Fruit fly (Drosophila melanogaster) whole organism, embryonic: Measurements from ENCODE around the gene Pfdn2.

ENCODE experiments used
- Abd-B ChIP-seq: fragments of 200-800 bp; sonication (Bioruptor generic); optimal IDR thresholded peaks from 2 replicates; lab custom pipeline; 2018; ENCODE audit warnings: missing biosample characterization, mild to moderate bottlenecking, missing genetic modification characterization, moderate library complexity
- Adf1 ChIP-seq: fragments of 200-800 bp; sonication (Bioruptor generic); IDR thresholded peaks from 2 replicates; pipeline ENCODE4 v1.3.6; 2022; ENCODE audit warnings: missing biosample characterization, missing genetic modification characterization
- Blimp-1 ChIP-seq: fragments of 200-800 bp; sonication (Bioruptor generic); optimal IDR thresholded peaks from 3 replicates; lab custom pipeline; 2018; ENCODE audit warnings: missing biosample characterization, missing genetic modification characterization, mild to moderate bottlenecking, moderate library complexity, missing genetic modification reagents
- BtbVII ChIP-seq: fragments of 200-800 bp; sonication (Bioruptor generic); optimal IDR thresholded peaks from 3 replicates; lab custom pipeline; 2017; ENCODE audit warnings: missing biosample characterization, mild to moderate bottlenecking, missing genetic modification characterization
- CG1024 ChIP-seq: fragments of 200-800 bp; sonication (Bioruptor generic); IDR thresholded peaks from 2 replicates; pipeline ENCODE4 v1.3.6; 2022; ENCODE audit warnings: missing biosample characterization, missing genetic modification characterization
- CG11560 ChIP-seq: fragments of 200-800 bp; sonication (Bioruptor generic); IDR thresholded peaks from 3 replicates; pipeline ENCODE4 v1.3.6; 2022; ENCODE audit warnings: missing biosample characterization, missing genetic modification characterization
- CG12104 ChIP-seq: fragments of 200-800 bp; sonication (Bioruptor generic); optimal IDR thresholded peaks from 3 replicates; lab custom pipeline; 2016; ENCODE audit warnings: missing biosample characterization, missing genetic modification characterization
- CG14860 ChIP-seq: fragments of 200-800 bp; sonication (Bioruptor generic); IDR thresholded peaks from 3 replicates; pipeline ENCODE4 v1.3.6; 2022; ENCODE audit warnings: missing biosample characterization, missing genetic modification characterization; ENCODE audit not compliant: partially characterized antibody
- CG15011 ChIP-seq: fragments of 200-800 bp; sonication (Bioruptor generic); optimal IDR thresholded peaks from 3 replicates; lab custom pipeline; 2018; ENCODE audit warnings: missing biosample characterization, mild to moderate bottlenecking, missing genetic modification characterization
- CG15269 ChIP-seq: fragments of 200-800 bp; sonication (Bioruptor generic); optimal IDR thresholded peaks from 2 replicates; lab custom pipeline; 2018; ENCODE audit warnings: missing biosample characterization, mild to moderate bottlenecking, missing genetic modification characterization, moderate library complexity
- CG1647 ChIP-seq: fragments of 200-800 bp; sonication (Bioruptor generic); optimal IDR thresholded peaks from 3 replicates; lab custom pipeline; 2016; ENCODE audit warnings: missing biosample characterization, missing genetic modification characterization
- CG16815 ChIP-seq: fragments of 200-800 bp; sonication (Bioruptor generic); optimal IDR thresholded peaks from 3 replicates; lab custom pipeline; 2017; ENCODE audit warnings: missing biosample characterization, mild to moderate bottlenecking, missing genetic modification characterization
- CG2116 ChIP-seq: fragments of 200-800 bp; sonication (Bioruptor generic); optimal IDR thresholded peaks from 3 replicates; lab custom pipeline; 2018; ENCODE audit warnings: missing biosample characterization, mild to moderate bottlenecking, missing genetic modification characterization
- CG6854 ChIP-seq: fragments of 200-800 bp; sonication (Bioruptor generic); optimal IDR thresholded peaks from 3 replicates; lab custom pipeline; 2017; ENCODE audit warnings: missing biosample characterization, mild to moderate bottlenecking, missing genetic modification characterization
- CG8089 ChIP-seq: fragments of 200-800 bp; sonication (Bioruptor generic); optimal IDR thresholded peaks from 3 replicates; lab custom pipeline; 2016; ENCODE audit warnings: missing biosample characterization, missing genetic modification characterization
- CG8290 ChIP-seq, 3 experiments: fragments of 200-800 bp; sonication (Bioruptor generic); optimal IDR thresholded peaks; 2 replicates each; lab custom pipeline; 2016 to 2019; ENCODE audit warnings: missing biosample characterization in 3 of 3, missing genetic modification characterization in 3 of 3, mild to moderate bottlenecking in 2 of 3, moderate library complexity in 1 of 3
- CG8359 ChIP-seq: fragments of 200-800 bp; sonication (Bioruptor generic); optimal IDR thresholded peaks from 2 replicates; lab custom pipeline; 2017; ENCODE audit warnings: missing biosample characterization, mild to moderate bottlenecking, missing genetic modification characterization, borderline replicate concordance
- CG9797 ChIP-seq: fragments of 200-800 bp; sonication (Bioruptor generic); optimal IDR thresholded peaks from 3 replicates; lab custom pipeline; 2018; ENCODE audit warnings: missing biosample characterization, mild to moderate bottlenecking, missing genetic modification characterization
- CoRest ChIP-seq: fragments of 200-800 bp; sonication (Bioruptor generic); optimal IDR thresholded peaks from 3 replicates; lab custom pipeline; 2018; ENCODE audit warnings: missing biosample characterization, mild to moderate bottlenecking, missing genetic modification characterization, moderate library complexity
- D19B ChIP-seq: fragments of 200-800 bp; sonication (Bioruptor generic); optimal IDR thresholded peaks from 2 replicates; lab custom pipeline; 2017; ENCODE audit warnings: missing biosample characterization, mild to moderate bottlenecking, missing genetic modification characterization
- Deaf1 ChIP-seq: fragments of 200-800 bp; optimal IDR thresholded peaks from 3 replicates; lab custom pipeline; 2019; ENCODE audit warnings: missing biosample characterization, mild to moderate bottlenecking, missing genetic modification characterization, moderate library complexity
- Dref ChIP-seq: fragments of 200-800 bp; sonication (Bioruptor generic); IDR thresholded peaks from 2 replicates; pipeline ENCODE4 v1.3.6; 2022; ENCODE audit warnings: missing biosample characterization, missing genetic modification characterization
- Drgx ChIP-seq: fragments of 200-800 bp; sonication (Bioruptor generic); IDR thresholded peaks from 2 replicates; pipeline ENCODE4 v1.3.6; 2022; ENCODE audit warnings: missing biosample characterization, missing genetic modification characterization
- Fer2 ChIP-seq: fragments of 200-800 bp; sonication (Bioruptor generic); optimal IDR thresholded peaks from 2 replicates; lab custom pipeline; 2018; ENCODE audit warnings: missing biosample characterization, mild to moderate bottlenecking, missing genetic modification characterization, moderate library complexity
- H15 ChIP-seq: fragments of 200-800 bp; sonication (Bioruptor generic); IDR thresholded peaks from 3 replicates; pipeline ENCODE4 v1.3.6; 2022; ENCODE audit warnings: missing biosample characterization, missing genetic modification characterization
- HLH3B ChIP-seq: fragments of 200-800 bp; sonication (Bioruptor generic); IDR thresholded peaks from 2 replicates; pipeline ENCODE4 v1.3.6; 2022; ENCODE audit warnings: missing biosample characterization, missing genetic modification characterization
- HLH4C ChIP-seq: fragments of 200-800 bp; sonication (Bioruptor generic); IDR thresholded peaks from 3 replicates; pipeline ENCODE4 v1.3.6; 2022; ENCODE audit warnings: missing biosample characterization, missing genetic modification characterization; ENCODE audit not compliant: partially characterized antibody
- MBD-R2 ChIP-seq: fragments of 200-800 bp; sonication (Bioruptor generic); IDR thresholded peaks from 2 replicates; pipeline ENCODE4 v1.3.6; 2022; ENCODE audit warnings: missing biosample characterization, missing genetic modification characterization
- Sin3A ChIP-seq: fragments of >200 bp; optimal IDR thresholded peaks from 2 replicates; lab custom pipeline; 2018
- Six4 ChIP-seq: fragments of 200-800 bp; sonication (Bioruptor generic); optimal IDR thresholded peaks from 2 replicates; lab custom pipeline; 2016; ENCODE audit warnings: missing biosample characterization, missing genetic modification characterization
- ap ChIP-seq: fragments of 200-800 bp; sonication (Bioruptor generic); IDR thresholded peaks from 2 replicates; pipeline ENCODE4 v1.3.6; 2022; ENCODE audit warnings: missing biosample characterization, missing genetic modification characterization
- az2 ChIP-seq: fragments of 200-800 bp; sonication (Bioruptor generic); optimal IDR thresholded peaks from 3 replicates; lab custom pipeline; 2016; ENCODE audit warnings: missing biosample characterization, missing genetic modification characterization
- bab2 ChIP-seq: fragments of 200-800 bp; sonication (Bioruptor generic); optimal IDR thresholded peaks from 2 replicates; lab custom pipeline; 2016; ENCODE audit warnings: missing biosample characterization, missing genetic modification characterization
- chinmo ChIP-seq: fragments of 200-800 bp; sonication (Bioruptor generic); IDR thresholded peaks from 4 replicates; pipeline ENCODE4 v1.3.6; 2022; ENCODE audit warnings: missing biosample characterization, missing genetic modification characterization; ENCODE audit not compliant: partially characterized antibody
- croc ChIP-seq: fragments of 200-800 bp; sonication (Bioruptor generic); conservative IDR thresholded peaks from 3 replicates; pipeline ENCODE4 v1.3.6; 2022; ENCODE audit warnings: missing biosample characterization, missing genetic modification characterization
- gce ChIP-seq: fragments of 200-800 bp; sonication (Bioruptor generic); IDR thresholded peaks from 3 replicates; pipeline ENCODE4 v1.3.6; 2022; ENCODE audit warnings: missing biosample characterization, missing genetic modification characterization
- gsb-n ChIP-seq: fragments of 200-800 bp; sonication (Bioruptor generic); optimal IDR thresholded peaks from 3 replicates; lab custom pipeline; 2018; ENCODE audit warnings: missing biosample characterization, mild to moderate bottlenecking, missing genetic modification characterization
- gt ChIP-seq: fragments of 200-800 bp; sonication (Bioruptor generic); IDR thresholded peaks from 2 replicates; pipeline ENCODE4 v1.3.6; 2022; ENCODE audit warnings: missing biosample characterization, missing genetic modification characterization
- hbn ChIP-seq: fragments of 200-800 bp; sonication (Bioruptor generic); IDR thresholded peaks from 2 replicates; pipeline ENCODE4 v1.3.6; 2022; ENCODE audit warnings: missing biosample characterization, missing genetic modification characterization; ENCODE audit not compliant: partially characterized antibody
- ind ChIP-seq: fragments of 200-800 bp; sonication (Bioruptor generic); optimal IDR thresholded peaks from 3 replicates; lab custom pipeline; 2016; ENCODE audit warnings: missing biosample characterization, missing genetic modification characterization
- inv ChIP-seq: fragments of 200-800 bp; sonication (Bioruptor generic); IDR thresholded peaks from 2 replicates; pipeline ENCODE4 v1.3.6; 2022; ENCODE audit warnings: missing biosample characterization, missing genetic modification characterization; ENCODE audit not compliant: partially characterized antibody
- jumu ChIP-seq: fragments of 200-800 bp; sonication (Bioruptor generic); optimal IDR thresholded peaks from 3 replicates; lab custom pipeline; 2016; ENCODE audit warnings: missing biosample characterization, missing genetic modification characterization
- ken ChIP-seq: fragments of 200-800 bp; sonication (Bioruptor generic); IDR thresholded peaks from 3 replicates; pipeline ENCODE4 v1.3.6; 2022; ENCODE audit warnings: missing biosample characterization, missing genetic modification characterization
- nom ChIP-seq: fragments of 200-800 bp; sonication (Bioruptor generic); optimal IDR thresholded peaks from 2 replicates; lab custom pipeline; 2017; ENCODE audit warnings: missing biosample characterization, missing genetic modification characterization, mild to moderate bottlenecking, moderate library complexity, missing genetic modification reagents
- otp ChIP-seq: fragments of 200-800 bp; sonication (Bioruptor generic); IDR thresholded peaks from 3 replicates; pipeline ENCODE4, ENCODE4 v1.3.6; 2022; ENCODE audit warnings: missing biosample characterization, missing genetic modification characterization
- peb ChIP-seq: fragments of 200-800 bp; sonication (Bioruptor generic); IDR thresholded peaks from 2 replicates; pipeline ENCODE4 v1.3.6; 2022; ENCODE audit warnings: missing biosample characterization, missing genetic modification characterization
- pho ChIP-seq: fragments of 200-800 bp; sonication (Bioruptor generic); optimal IDR thresholded peaks from 2 replicates; lab custom pipeline; 2016; ENCODE audit warnings: missing biosample characterization, missing genetic modification characterization
- pita ChIP-seq: fragments of 200-800 bp; sonication (Bioruptor generic); optimal IDR thresholded peaks from 2 replicates; lab custom pipeline; 2017; ENCODE audit warnings: missing biosample characterization, mild to moderate bottlenecking, missing genetic modification characterization
- sug ChIP-seq: fragments of 200-800 bp; optimal IDR thresholded peaks from 2 replicates; lab custom pipeline; 2019; ENCODE audit warnings: missing biosample characterization, mild to moderate bottlenecking, missing genetic modification characterization, moderate library complexity
- tll ChIP-seq, 2 experiments: fragments of 200-800 bp in 1 of 2; fragments of >200 bp in 1 of 2; sonication (Bioruptor generic) in 1 of 2; optimal IDR thresholded peaks; 2 replicates each; lab custom pipeline; 2017 to 2019; ENCODE audit warnings: missing biosample characterization in 2 of 2, missing genetic modification characterization in 2 of 2, mild to moderate bottlenecking in 1 of 2, moderate library complexity in 1 of 2
- vfl ChIP-seq: fragments of 200-800 bp; sonication (Bioruptor generic); optimal IDR thresholded peaks from 2 replicates; lab custom pipeline; 2016; ENCODE audit warnings: missing biosample characterization, missing genetic modification characterization

Gene Pfdn2

dm6 chr3L:11120419-11120958, 46.3 kb upstream of the Pfdn2 start, which contains the start of the genes FoxK and mRpL2 (continued):
- TF ChIP-seq vfl (GFP tag; lab: Kevin White, UChicago) (no peak), HLH4C (GFP tag; lab: Robert Waterston, UW) (no peak), CG15269 (no peak), Sin3A (peak; percentile 72), jumu (GFP tag; lab: Kevin White, UChicago) (no peak), chinmo (GFP tag; lab: Robert Waterston, UW) (no peak), Drgx (GFP tag; lab: Robert Waterston, UW) (peak; percentile 68), peb (GFP tag; lab: Robert Waterston, UW) (no peak), ind (GFP tag; lab: Kevin White, UChicago) (no peak), az2 (GFP tag; lab: Kevin White, UChicago) (no peak), Dref (GFP tag; lab: Robert Waterston, UW) (peak; percentile 44), sug (tag; lab: Kevin White, UChicago) (peak; percentile 0), tll (GFP tag; optimal IDR thresholded peaks at IDR 0.05; lab: Kevin White, UChicago) (no peak), CG14860 (GFP tag; lab: Robert Waterston, UW) (no peak), inv (GFP tag; lab: Robert Waterston, UW) (peak; percentile 34; the same call in 1 of the 2 replicates), CG11560 (tag; lab: Robert Waterston, UW) (no peak), Six4 (GFP tag; lab: Kevin White, UChicago) (no peak), MBD-R2 (GFP tag; lab: Robert Waterston, UW) (peak; percentile 89), BtbVII (GFP tag; lab: Kevin White, UChicago) (no peak), HLH3B (GFP tag; lab: Robert Waterston, UW) (no peak), otp (GFP tag; lab: Robert Waterston, UW) (no peak), ap (GFP tag; lab: Robert Waterston, UW) (no peak), Fer2 (tag; lab: Kevin White, UChicago) (no peak), gt (GFP tag; lab: Robert Waterston, UW) (no peak), nom (peak; percentile 97), H15 (GFP tag; lab: Robert Waterston, UW) (0 out of 3 replicates have a peak, but pooled peaks have one; percentile 34), CG1647 (GFP tag; lab: Kevin White, UChicago) (no peak), CG12104 (GFP tag; lab: Kevin White, UChicago) (no peak), CG15011 (no peak), Blimp-1 (no peak), CG9797 (GFP tag; lab: Kevin White, UChicago) (peak; percentile 54), CG2116 (GFP tag; lab: Kevin White, UChicago) (peak; percentile 35), pho (GFP tag; lab: Kevin White, UChicago) (no peak), CG8089 (no peak), hbn (GFP tag; lab: Robert Waterston, UW) (no peak), CoRest (tag; lab: Kevin White, UChicago) (no peak), bab2 (GFP tag; lab: Kevin White, UChicago) (no peak), CG1024 (GFP tag; lab: Robert Waterston, UW) (no peak), Deaf1 (no peak), CG16815 (no peak), D19B (GFP tag; lab: Kevin White, UChicago) (no peak), CG6854 (GFP tag; lab: Kevin White, UChicago) (no peak), pita (GFP tag; lab: Kevin White, UChicago) (no peak), gce (GFP tag; lab: Robert Waterston, UW) (no peak), Adf1 (GFP tag; lab: Robert Waterston, UW) (no peak), ken (no peak), CG8359 (peak; percentile 80), gsb-n (tag; lab: Kevin White, UChicago) (no peak), croc (no peak), CG8290 (GFP tag; optimal IDR thresholded peaks at IDR 0.05; lab: Kevin White, UChicago) (no peak), CG8290 (tag; optimal IDR thresholded peaks at IDR 0.05; lab: Kevin White, UChicago) (peak in 1 of 2 experiments; percentile 60), Abd-B (GFP tag; lab: Kevin White, UChicago) (no peak)
